Worm (Caenorhabditis elegans): Measurements from ENCODE around the gene nekl-3.

- TF ChIP-seq lsy-2 (tag; optimal IDR thresholded peaks at IDR 0.05) (no peak), nhr-12 (tag; optimal IDR thresholded peaks at IDR 0.05) (no peak), nhr-237 (tag; optimal IDR thresholded peaks at IDR 0.05) (no peak), blmp-1 (tag; optimal IDR thresholded peaks at IDR 0.05) (no peak)
Measured at ce11 chrX:12406037-12406436, 14.8 kb upstream of the nekl-3 start.

Data from whole organism, mixed stage, embryonic.